Fruit fly (Drosophila melanogaster) whole organism, embryonic: ENCODE data around the gene CG11085.

Experiments used
- ATbp ChIP-seq: fragments of 200-800 bp; sonication (Bioruptor generic); optimal IDR thresholded peaks from 2 replicates; lab custom pipeline; 2017; ENCODE audit warnings: missing biosample characterization, mild to moderate bottlenecking, missing genetic modification characterization, missing genetic modification reagents
- Asciz ChIP-seq: fragments of 200-800 bp; sonication (Bioruptor generic); optimal IDR thresholded peaks from 2 replicates; lab custom pipeline; 2017; ENCODE audit warnings: missing biosample characterization, mild to moderate bottlenecking, missing genetic modification characterization, missing genetic modification reagents
- CG10959 ChIP-seq: fragments of 200-800 bp; sonication (Bioruptor generic); IDR thresholded peaks from 2 replicates; pipeline ENCODE4 v1.3.6; 2022; ENCODE audit warnings: missing biosample characterization, missing genetic modification characterization
- CG13775 ChIP-seq: fragments of 200-800 bp; sonication (Bioruptor generic); optimal IDR thresholded peaks from 3 replicates; lab custom pipeline; 2017; ENCODE audit warnings: missing biosample characterization, mild to moderate bottlenecking, missing genetic modification characterization
- CG15601 ChIP-seq: fragments of 200-800 bp; sonication (Bioruptor generic); optimal IDR thresholded peaks from 3 replicates; lab custom pipeline; 2019; ENCODE audit warnings: missing biosample characterization, mild to moderate bottlenecking, missing genetic modification characterization, moderate library complexity
- CG16815 ChIP-seq: fragments of 200-800 bp; sonication (Bioruptor generic); optimal IDR thresholded peaks from 3 replicates; lab custom pipeline; 2017; ENCODE audit warnings: missing biosample characterization, mild to moderate bottlenecking, missing genetic modification characterization
- CG1832 ChIP-seq: fragments of 200-800 bp; sonication (Bioruptor generic); optimal IDR thresholded peaks from 2 replicates; lab custom pipeline; 2017; ENCODE audit warnings: missing biosample characterization, mild to moderate bottlenecking, missing genetic modification characterization, inconsistent platforms
- CG2202 ChIP-seq: fragments of 200-800 bp; sonication (Bioruptor generic); optimal IDR thresholded peaks from 2 replicates; lab custom pipeline; 2018; ENCODE audit warnings: missing biosample characterization, mild to moderate bottlenecking, missing genetic modification characterization
- CG2875 ChIP-seq: fragments of 200-800 bp; sonication (Bioruptor generic); optimal IDR thresholded peaks from 2 replicates; lab custom pipeline; 2017; ENCODE audit warnings: missing biosample characterization, mild to moderate bottlenecking, missing genetic modification characterization, missing genetic modification reagents
- CG31441 ChIP-seq: fragments of 200-800 bp; sonication (Bioruptor generic); IDR thresholded peaks from 2 replicates; pipeline ENCODE4 v1.3.6; 2022; ENCODE audit warnings: missing biosample characterization, missing genetic modification characterization
- CG32772 ChIP-seq: fragments of 200-800 bp; sonication (Bioruptor generic); IDR thresholded peaks from 2 replicates; pipeline ENCODE4 v1.3.6; 2022; ENCODE audit warnings: missing biosample characterization, missing genetic modification characterization
- CG33557 ChIP-seq: fragments of 200-800 bp; sonication (Bioruptor generic); optimal IDR thresholded peaks from 2 replicates; lab custom pipeline; 2019; ENCODE audit warnings: missing biosample characterization, mild to moderate bottlenecking, missing genetic modification characterization, moderate library complexity
- CG34376 ChIP-seq: fragments of 200-800 bp; sonication (Bioruptor generic); optimal IDR thresholded peaks from 2 replicates; lab custom pipeline; 2018; ENCODE audit warnings: missing biosample characterization, mild to moderate bottlenecking, missing genetic modification characterization
- CG4424 ChIP-seq: fragments of 200-800 bp; sonication (Bioruptor generic); optimal IDR thresholded peaks from 3 replicates; lab custom pipeline; 2016; ENCODE audit warnings: missing biosample characterization, missing genetic modification characterization
- CG4707 ChIP-seq: fragments of 200-800 bp; sonication (Bioruptor generic); optimal IDR thresholded peaks from 2 replicates; lab custom pipeline; 2018; ENCODE audit warnings: missing biosample characterization, mild to moderate bottlenecking, missing genetic modification characterization, moderate library complexity
- CG7556 ChIP-seq: fragments of 200-800 bp; sonication (Bioruptor generic); optimal IDR thresholded peaks from 2 replicates; lab custom pipeline; 2017; ENCODE audit warnings: missing biosample characterization, mild to moderate bottlenecking, missing genetic modification characterization
- CG9727 ChIP-seq: fragments of 200-800 bp; sonication (Bioruptor generic); optimal IDR thresholded peaks from 3 replicates; lab custom pipeline; 2017; ENCODE audit warnings: missing biosample characterization, mild to moderate bottlenecking, missing genetic modification characterization
- Chrac-16 ChIP-seq: fragments of 200-800 bp; sonication (Bioruptor generic); optimal IDR thresholded peaks from 3 replicates; lab custom pipeline; 2016; ENCODE audit warnings: missing biosample characterization, missing genetic modification characterization
- D19A ChIP-seq: fragments of 200-800 bp; optimal IDR thresholded peaks from 3 replicates; lab custom pipeline; 2019; ENCODE audit warnings: missing biosample characterization, mild to moderate bottlenecking, missing genetic modification characterization, moderate library complexity
- H15 ChIP-seq: fragments of 200-800 bp; sonication (Bioruptor generic); IDR thresholded peaks from 3 replicates; pipeline ENCODE4 v1.3.6; 2022; ENCODE audit warnings: missing biosample characterization, missing genetic modification characterization
- HHEX ChIP-seq: fragments of 200-800 bp; sonication (Bioruptor generic); optimal IDR thresholded peaks from 3 replicates; lab custom pipeline; 2017; ENCODE audit warnings: missing biosample characterization, mild to moderate bottlenecking, missing genetic modification characterization, missing genetic modification reagents
- Hr3 ChIP-seq: fragments of 200-800 bp; sonication (Bioruptor generic); optimal IDR thresholded peaks from 3 replicates; lab custom pipeline; 2016; ENCODE audit warnings: missing biosample characterization, missing genetic modification characterization
- Lhr ChIP-seq: fragments of 200-800 bp; sonication (Bioruptor generic); optimal IDR thresholded peaks from 3 replicates; lab custom pipeline; 2017; ENCODE audit warnings: mild to moderate bottlenecking, missing biosample characterization, missing genetic modification reagents, missing genetic modification characterization
- Neu2 ChIP-seq: fragments of 200-800 bp; sonication (Bioruptor generic); optimal IDR thresholded peaks from 3 replicates; lab custom pipeline; 2016; ENCODE audit warnings: missing biosample characterization, missing genetic modification characterization, borderline replicate concordance
- Nf-YA ChIP-seq: fragments of 200-800 bp; sonication (Bioruptor generic); IDR thresholded peaks from 2 replicates; pipeline ENCODE4 v1.3.6; 2022; ENCODE audit warnings: missing biosample characterization, missing genetic modification characterization
- Oli ChIP-seq: fragments of 200-800 bp; sonication (Bioruptor generic); optimal IDR thresholded peaks from 2 replicates; lab custom pipeline; 2018; ENCODE audit warnings: missing biosample characterization, mild to moderate bottlenecking, missing genetic modification characterization, moderate library complexity
- Vsx1 ChIP-seq: fragments of 200-800 bp; sonication (Bioruptor generic); optimal IDR thresholded peaks from 2 replicates; lab custom pipeline; 2017; ENCODE audit warnings: missing biosample characterization, mild to moderate bottlenecking, missing genetic modification characterization, missing genetic modification reagents
- ac ChIP-seq: fragments of 200-800 bp; sonication (Bioruptor generic); optimal IDR thresholded peaks from 3 replicates; lab custom pipeline; 2017; ENCODE audit warnings: missing biosample characterization, mild to moderate bottlenecking, missing genetic modification characterization
- aop ChIP-seq: fragments of 200-800 bp; sonication (Bioruptor generic); IDR thresholded peaks from 2 replicates; pipeline ENCODE4 v1.3.6; 2022; ENCODE audit warnings: missing biosample characterization, missing genetic modification characterization
- bcd ChIP-seq: fragments of 200-800 bp; sonication (Bioruptor generic); optimal IDR thresholded peaks from 2 replicates; lab custom pipeline; 2017; ENCODE audit warnings: missing biosample characterization, mild to moderate bottlenecking, missing genetic modification characterization
- bowl ChIP-seq: fragments of 200-800 bp; sonication (Bioruptor generic); IDR thresholded peaks from 2 replicates; pipeline ENCODE4 v1.3.6; 2022; ENCODE audit warnings: missing biosample characterization, missing genetic modification characterization
- bsh ChIP-seq, 2 experiments: fragments of 200-800 bp; sonication (Bioruptor generic); optimal IDR thresholded peaks; 2 replicates each; lab custom pipeline; 2017 to 2018; ENCODE audit warnings: mild to moderate bottlenecking in 2 of 2, missing biosample characterization in 2 of 2, missing genetic modification characterization in 2 of 2, moderate library complexity in 1 of 2
- gcm ChIP-seq: fragments of 200-800 bp; sonication (Bioruptor generic); optimal IDR thresholded peaks from 2 replicates; lab custom pipeline; 2019; ENCODE audit warnings: missing biosample characterization, mild to moderate bottlenecking, missing genetic modification characterization, moderate library complexity
- hkb ChIP-seq, 2 experiments: fragments of 200-800 bp in 1 of 2; fragments of >200 bp in 1 of 2; sonication (Bioruptor generic) in 1 of 2; IDR thresholded peaks in 1 of 2; optimal IDR thresholded peaks in 1 of 2; 2 replicates each; pipeline versions ENCODE4 v1.3.6 to Lab custom; 2017 to 2022; ENCODE audit warnings: missing biosample characterization in 1 of 2, missing genetic modification characterization in 1 of 2
- jigr1 ChIP-seq: fragments of 200-800 bp; sonication (Bioruptor generic); IDR thresholded peaks from 3 replicates; pipeline ENCODE4 v1.3.6; 2022; ENCODE audit warnings: missing biosample characterization, missing genetic modification characterization
- jing ChIP-seq: fragments of 200-800 bp; sonication (Bioruptor generic); optimal IDR thresholded peaks from 2 replicates; lab custom pipeline; 2018; ENCODE audit warnings: missing biosample characterization, mild to moderate bottlenecking, missing genetic modification characterization
- ken ChIP-seq: fragments of 200-800 bp; sonication (Bioruptor generic); IDR thresholded peaks from 3 replicates; pipeline ENCODE4 v1.3.6; 2022; ENCODE audit warnings: missing biosample characterization, missing genetic modification characterization
- nau ChIP-seq: fragments of 200-800 bp; sonication (Bioruptor generic); optimal IDR thresholded peaks from 3 replicates; lab custom pipeline; 2017; ENCODE audit warnings: missing biosample characterization, mild to moderate bottlenecking, missing genetic modification characterization, missing genetic modification reagents
- org-1 ChIP-seq: fragments of 200-800 bp; sonication (Bioruptor generic); optimal IDR thresholded peaks from 2 replicates; lab custom pipeline; 2017; ENCODE audit warnings: missing biosample characterization, missing genetic modification characterization
- ranshi ChIP-seq: fragments of 200-800 bp; sonication (Bioruptor generic); IDR thresholded peaks from 2 replicates; pipeline ENCODE4 v1.3.6; 2022; ENCODE audit warnings: missing biosample characterization, missing genetic modification characterization
- rib ChIP-seq: fragments of 200-800 bp; sonication (Bioruptor generic); IDR thresholded peaks from 2 replicates; pipeline ENCODE4 v1.3.6; 2022; ENCODE audit warnings: missing biosample characterization, missing genetic modification characterization
- salm ChIP-seq: fragments of 200-800 bp; sonication (Bioruptor generic); optimal IDR thresholded peaks from 2 replicates; lab custom pipeline; 2018; ENCODE audit warnings: missing biosample characterization, mild to moderate bottlenecking, missing genetic modification characterization
- sens ChIP-seq: fragments of 200-800 bp; sonication (Bioruptor generic); peaks from one replicate; lab custom pipeline; 2016; ENCODE audit warnings: missing biosample characterization, missing genetic modification characterization
- sqz ChIP-seq: fragments of 200-800 bp; sonication (Bioruptor generic); optimal IDR thresholded peaks from 3 replicates; lab custom pipeline; 2018; ENCODE audit warnings: missing biosample characterization, mild to moderate bottlenecking, missing genetic modification characterization
- tin ChIP-seq: fragments of 200-800 bp; sonication (Bioruptor generic); optimal IDR thresholded peaks from 3 replicates; lab custom pipeline; 2016; ENCODE audit warnings: missing biosample characterization, missing genetic modification characterization
- tll ChIP-seq, 2 experiments: fragments of 200-800 bp in 1 of 2; fragments of >200 bp in 1 of 2; sonication (Bioruptor generic) in 1 of 2; optimal IDR thresholded peaks; 2 replicates each; lab custom pipeline; 2017 to 2019; ENCODE audit warnings: missing biosample characterization in 2 of 2, missing genetic modification characterization in 2 of 2, mild to moderate bottlenecking in 1 of 2, moderate library complexity in 1 of 2
- wor ChIP-seq: fragments of 200-800 bp; sonication (Bioruptor generic); IDR thresholded peaks from 2 replicates; pipeline ENCODE4 v1.3.6; 2022; ENCODE audit warnings: missing biosample characterization, missing genetic modification characterization
- zen ChIP-seq: fragments of 200-800 bp; sonication (Bioruptor generic); optimal IDR thresholded peaks from 3 replicates; lab custom pipeline; 2018; ENCODE audit warnings: missing biosample characterization, mild to moderate bottlenecking, missing genetic modification characterization, moderate library complexity

The CG11085 gene

dm6 chrX:12575827-12576408, 40.2 kb upstream of the CG11085 start (continued):
- TF ChIP-seq Hr3 (GFP tag; lab: Kevin White, UChicago) (peak; percentile 68), Lhr (GFP tag; lab: Kevin White, UChicago) (peak; percentile 44), CG2875 (peak; percentile 76), aop (0 out of 2 replicates have a peak, but pooled peaks have one; percentile 7), bowl (no peak), CG1832 (GFP tag; lab: Kevin White, UChicago) (peak; percentile 80), CG4707 (GFP tag; lab: Kevin White, UChicago) (peak; percentile 77), Nf-YA (0 out of 2 replicates have a peak, but pooled peaks have one; percentile 6), zen (tag; lab: Kevin White, UChicago) (peak; percentile 59), Chrac-16 (GFP tag; lab: Kevin White, UChicago) (peak; percentile 64), rib (GFP tag; lab: Robert Waterston, UW) (peak; percentile 71), sens (GFP tag; lab: Kevin White, UChicago) (peak; percentile 95), jigr1 (GFP tag; lab: Robert Waterston, UW) (no peak), Asciz (GFP tag; lab: Kevin White, UChicago) (peak; percentile 69), bsh (GFP tag; optimal IDR thresholded peaks at IDR 0.05; lab: Kevin White, UChicago) (peak; percentile 90 to 91), CG33557 (GFP tag; lab: Kevin White, UChicago) (peak; percentile 83), Neu2 (GFP tag; lab: Kevin White, UChicago) (no peak), CG31441 (GFP tag; lab: Robert Waterston, UW) (peak; percentile 88), nau (GFP tag; lab: Kevin White, UChicago) (peak; percentile 25), Vsx1 (GFP tag; lab: Kevin White, UChicago) (peak; percentile 37), tin (peak; percentile 67), CG34376 (GFP tag; lab: Kevin White, UChicago) (no peak), ken (GFP tag; lab: Robert Waterston, UW) (0 out of 3 replicates have a peak, but pooled peaks have one; percentile 23), bcd (peak; percentile 60), ac (GFP tag; lab: Kevin White, UChicago) (peak; percentile 38), CG10959 (GFP tag; lab: Robert Waterston, UW) (no peak; the same call in none of the 2 replicates), CG4424 (GFP tag; lab: Kevin White, UChicago) (peak; percentile 83), tll (GFP tag; optimal IDR thresholded peaks at IDR 0.05; lab: Kevin White, UChicago) (no peak), D19A (tag; lab: Kevin White, UChicago) (peak; percentile 79), gcm (GFP tag; lab: Kevin White, UChicago) (peak; percentile 78), org-1 (GFP tag; lab: Kevin White, UChicago) (peak; percentile 46), ATbp (GFP tag; lab: Kevin White, UChicago) (peak; percentile 61), CG13775 (GFP tag; lab: Kevin White, UChicago) (peak; percentile 66), jing (GFP tag; lab: Kevin White, UChicago) (peak; percentile 49), CG15601 (tag; lab: Kevin White, UChicago) (peak; percentile 72), CG2202 (tag; lab: Kevin White, UChicago) (peak; percentile 74), HHEX (GFP tag; lab: Kevin White, UChicago) (peak; percentile 50), CG16815 (peak; percentile 77), salm (peak; percentile 32), CG7556 (GFP tag; lab: Kevin White, UChicago) (peak; percentile 73), Oli (tag; lab: Kevin White, UChicago) (peak; percentile 78), sqz (GFP tag; lab: Kevin White, UChicago) (peak; percentile 32), CG32772 (GFP tag; lab: Robert Waterston, UW) (peak; percentile 38; the same call in 1 of the 2 replicates), hkb (optimal IDR thresholded peaks at IDR 0.05; lab: Kevin White, UChicago) (no peak), hkb (GFP tag; IDR thresholded peaks at IDR 0.05; lab: Robert Waterston, UW) (peak; percentile 48; the same call in 1 of the 2 replicates), wor (GFP tag; lab: Robert Waterston, UW) (peak; percentile 33), ranshi (GFP tag; lab: Robert Waterston, UW) (peak; percentile 47; the same call in 1 of the 2 replicates), H15 (GFP tag; lab: Robert Waterston, UW) (no peak), CG9727 (GFP tag; lab: Kevin White, UChicago) (peak; percentile 83)
